Worm (Caenorhabditis elegans) whole organism, L4 larva: ENCODE measurements around the gene prx-14.

Experiments
- D1046.2 ChIP-seq: fragments of 200-800 bp; sonication (Bioruptor generic); IDR thresholded peaks from 2 replicates; pipeline ENCODE4 v1.3.6; 2022; ENCODE audit warnings: missing genetic modification characterization, missing compliant biosample characterization
- F10B5.3 ChIP-seq: sonication (generic microtip); optimal IDR thresholded peaks from 2 replicates; lab custom pipeline; 2016; ENCODE audit warnings: mild to moderate bottlenecking, missing genetic modification characterization, missing compliant biosample characterization
- F49E8.2 ChIP-seq: sonication (generic microtip); optimal IDR thresholded peaks from 2 replicates; lab custom pipeline; 2016; ENCODE audit warnings: missing compliant biosample characterization, mild to moderate bottlenecking, missing genetic modification characterization, borderline replicate concordance
- T26A8.4 ChIP-seq: fragments of 200-800 bp; sonication (Bioruptor generic); IDR thresholded peaks from 2 replicates; pipeline ENCODE4 v1.3.6; 2022; ENCODE audit warnings: missing genetic modification characterization, missing compliant biosample characterization
- Y105C5A.15 ChIP-seq: fragments of 200-800 bp; sonication (Bioruptor generic); IDR thresholded peaks from 2 replicates; pipeline ENCODE4 v1.3.6; 2022; ENCODE audit warnings: missing genetic modification characterization, missing compliant biosample characterization
- Y48G9A.11 ChIP-seq: fragments of 200-800 bp; sonication (Bioruptor generic); IDR thresholded peaks from 2 replicates; pipeline ENCODE4 v1.3.6; 2022; ENCODE audit warnings: missing genetic modification reagents, missing genetic modification characterization, missing compliant biosample characterization
- Y5F2A.4 ChIP-seq: fragments of 200-800 bp; sonication (Bioruptor generic); optimal IDR thresholded peaks from 2 replicates; lab custom pipeline; 2018; ENCODE audit warnings: mild to moderate bottlenecking, missing genetic modification characterization, missing compliant biosample characterization
- Y75B8A.6 ChIP-seq: fragments of 200-800 bp; sonication (Bioruptor generic); IDR thresholded peaks from 2 replicates; pipeline ENCODE4 v1.3.6; 2022; ENCODE audit warnings: missing genetic modification reagents, missing genetic modification characterization, missing compliant biosample characterization
- ZK546.5 ChIP-seq, 2 experiments: sonication (generic microtip); optimal IDR thresholded peaks; 2 replicates each; lab custom pipeline; 2017; ENCODE audit warnings: missing biosample characterization in 2 of 2, missing genetic modification characterization in 2 of 2
- aha-1 ChIP-seq: fragments of 150-350 bp; peaks from one replicate; lab custom pipeline; 2014; ENCODE audit warnings: missing biosample characterization, missing genetic modification characterization
- aly-2 ChIP-seq: sonication (generic microtip); optimal IDR thresholded peaks from 2 replicates; lab custom pipeline; 2018; ENCODE audit warnings: missing biosample characterization, missing genetic modification characterization
- ama-1 ChIP-seq: fragments of 150-350 bp; optimal IDR thresholded peaks from 2 replicates; lab custom pipeline; 2014; ENCODE audit warnings: inconsistent platforms, mixed read lengths
- arid-1 ChIP-seq: fragments of 200-800 bp; sonication (Bioruptor generic); conservative IDR thresholded peaks from 2 replicates; pipeline ENCODE4 v1.3.6; 2022; ENCODE audit warnings: missing genetic modification reagents, missing genetic modification characterization, missing compliant biosample characterization
- ceh-20 ChIP-seq: fragments of 200-800 bp; sonication (Bioruptor generic); IDR thresholded peaks from 2 replicates; pipeline ENCODE4 v1.3.6; 2022; ENCODE audit warnings: missing genetic modification reagents, missing genetic modification characterization, missing compliant biosample characterization
- ceh-28 ChIP-seq: fragments of 150-350 bp; optimal IDR thresholded peaks from 2 replicates; lab custom pipeline; 2014; ENCODE audit warnings: missing biosample characterization, missing genetic modification reagents, missing genetic modification characterization
- ceh-82 ChIP-seq: sonication (generic microtip); optimal IDR thresholded peaks from 2 replicates; lab custom pipeline; 2017; ENCODE audit warnings: missing biosample characterization, missing genetic modification characterization
- ctbp-1 ChIP-seq: fragments of 200-800 bp; sonication (Bioruptor generic); IDR thresholded peaks from 2 replicates; pipeline ENCODE4 v1.3.6; 2022; ENCODE audit warnings: missing genetic modification reagents, missing genetic modification characterization, missing compliant biosample characterization
- daf-12 ChIP-seq: fragments of 150-350 bp; optimal IDR thresholded peaks from 2 replicates; lab custom pipeline; 2014; ENCODE audit warnings: missing biosample characterization, missing genetic modification reagents, missing genetic modification characterization
- daf-19 ChIP-seq: fragments of 200-800 bp; sonication (Bioruptor generic); conservative IDR thresholded peaks from 2 replicates; pipeline ENCODE4 v1.3.6; 2022; ENCODE audit warnings: missing genetic modification characterization, missing compliant biosample characterization
- daf-8 ChIP-seq: fragments of 200-800 bp; sonication (Bioruptor generic); IDR thresholded peaks from 2 replicates; pipeline ENCODE4 v1.3.6; 2022; ENCODE audit warnings: missing genetic modification characterization, missing compliant biosample characterization
- dmd-6 ChIP-seq: fragments of 200-800 bp; sonication (Bioruptor generic); IDR thresholded peaks from 2 replicates; pipeline ENCODE4 v1.3.6; 2022; ENCODE audit warnings: missing genetic modification reagents, missing genetic modification characterization, missing compliant biosample characterization
- dmd-8 ChIP-seq: fragments of 200-800 bp; sonication (Bioruptor generic); IDR thresholded peaks from 2 replicates; pipeline ENCODE4 v1.3.6; 2022; ENCODE audit warnings: missing genetic modification characterization, missing compliant biosample characterization
- dmd-9 ChIP-seq: fragments of 200-800 bp; sonication (Bioruptor generic); IDR thresholded peaks from 2 replicates; pipeline ENCODE4 v1.3.6; 2022; ENCODE audit warnings: missing genetic modification reagents, missing genetic modification characterization, missing compliant biosample characterization
- dpl-1 ChIP-seq: fragments of 150-350 bp; optimal IDR thresholded peaks from 2 replicates; lab custom pipeline; 2014; ENCODE audit warnings: missing biosample characterization, missing genetic modification reagents, missing genetic modification characterization
- dve-1 ChIP-seq: sonication (generic microtip); optimal IDR thresholded peaks from 2 replicates; lab custom pipeline; 2017; ENCODE audit warnings: antibody characterized with exemption, mild to moderate bottlenecking, missing genetic modification characterization, missing compliant biosample characterization; ENCODE audit not compliant: insufficient read depth
- egl-43 ChIP-seq: fragments of 200-800 bp; sonication (Bioruptor generic); IDR thresholded peaks from 2 replicates; pipeline ENCODE4 v1.3.6; 2022; ENCODE audit warnings: missing genetic modification reagents, missing genetic modification characterization, missing compliant biosample characterization
- fkh-10 ChIP-seq: fragments of 150-350 bp; optimal IDR thresholded peaks from 2 replicates; lab custom pipeline; 2014; ENCODE audit warnings: missing biosample characterization, missing genetic modification reagents, missing genetic modification characterization
- gei-8 ChIP-seq: fragments of 200-800 bp; sonication (Bioruptor generic); optimal IDR thresholded peaks from 2 replicates; lab custom pipeline; 2018; ENCODE audit warnings: mild to moderate bottlenecking, missing genetic modification characterization, missing compliant biosample characterization
- hlh-30 ChIP-seq: sonication (generic microtip); optimal IDR thresholded peaks from 2 replicates; lab custom pipeline; 2017; ENCODE audit warnings: antibody characterized with exemption, mild to moderate bottlenecking, missing genetic modification characterization, missing compliant biosample characterization; ENCODE audit not compliant: insufficient read depth
- hmg-1.1 ChIP-seq: fragments of 200-800 bp; sonication (Bioruptor generic); IDR thresholded peaks from 2 replicates; pipeline ENCODE4 v1.3.6; 2022; ENCODE audit warnings: missing genetic modification reagents, missing genetic modification characterization, missing compliant biosample characterization
- lim-7 ChIP-seq: fragments of 200-800 bp; sonication (Bioruptor generic); IDR thresholded peaks from 2 replicates; pipeline ENCODE4 v1.3.6; 2022; ENCODE audit warnings: missing genetic modification characterization, missing compliant biosample characterization
- lin-15B ChIP-seq: fragments of 150-350 bp; sonication (generic microtip); optimal IDR thresholded peaks from 3 replicates; lab custom pipeline; 2014; ENCODE audit warnings: missing biosample characterization, missing genetic modification characterization
- lin-39 ChIP-seq: fragments of 150-350 bp; optimal IDR thresholded peaks from 2 replicates; lab custom pipeline; 2014; ENCODE audit warnings: missing biosample characterization, missing genetic modification reagents, missing genetic modification characterization
- lsy-2 ChIP-seq, 2 experiments: fragments of 150-350 bp in 1 of 2; sonication (generic microtip) in 1 of 2; optimal IDR thresholded peaks; 2 replicates each; lab custom pipeline; 2014 to 2017; ENCODE audit warnings: missing biosample characterization in 2 of 2, missing genetic modification characterization in 2 of 2
- madf-5 ChIP-seq, 2 experiments: fragments of 200-800 bp; sonication (Bioruptor generic); IDR thresholded peaks; 2 replicates each; pipeline ENCODE4 v1.3.6; 2022; ENCODE audit warnings: missing compliant biosample characterization in 2 of 2, missing genetic modification characterization in 2 of 2
- mxl-3 ChIP-seq: fragments of 200-800 bp; sonication (Bioruptor generic); optimal IDR thresholded peaks from 2 replicates; lab custom pipeline; 2018; ENCODE audit warnings: mild to moderate bottlenecking, missing genetic modification characterization, missing compliant biosample characterization
- nhr-11 ChIP-seq: fragments of 150-350 bp; optimal IDR thresholded peaks from 2 replicates; lab custom pipeline; 2014; ENCODE audit warnings: missing biosample characterization, missing genetic modification characterization
- nhr-111 ChIP-seq: fragments of 200-800 bp; sonication (Bioruptor generic); optimal IDR thresholded peaks from 2 replicates; lab custom pipeline; 2018; ENCODE audit warnings: mild to moderate bottlenecking, missing genetic modification characterization, missing compliant biosample characterization
- nhr-237 ChIP-seq: sonication (generic microtip); optimal IDR thresholded peaks from 2 replicates; lab custom pipeline; 2017; ENCODE audit warnings: missing biosample characterization, missing genetic modification characterization
- nhr-28 ChIP-seq: fragments of 150-350 bp; optimal IDR thresholded peaks from 2 replicates; lab custom pipeline; 2014; ENCODE audit warnings: missing biosample characterization, missing genetic modification characterization
- nhr-41 ChIP-seq: fragments of 200-800 bp; sonication (Bioruptor generic); IDR thresholded peaks from 2 replicates; pipeline ENCODE4 v1.3.6; 2022; ENCODE audit warnings: missing genetic modification reagents, missing genetic modification characterization, missing compliant biosample characterization
- nhr-76 ChIP-seq: fragments of 150-350 bp; optimal IDR thresholded peaks from 2 replicates; lab custom pipeline; 2014; ENCODE audit warnings: missing biosample characterization, missing genetic modification characterization
- php-3 ChIP-seq: fragments of 200-800 bp; sonication (Bioruptor generic); IDR thresholded peaks from 2 replicates; pipeline ENCODE4 v1.3.6; 2022; ENCODE audit warnings: missing genetic modification reagents, missing genetic modification characterization, missing compliant biosample characterization
- pqm-1 ChIP-seq: sonication (generic microtip); optimal IDR thresholded peaks from 2 replicates; lab custom pipeline; 2017; ENCODE audit warnings: missing biosample characterization, missing genetic modification characterization
- sdz-12 ChIP-seq: fragments of 200-800 bp; sonication (Bioruptor generic); optimal IDR thresholded peaks from 2 replicates; lab custom pipeline; 2018; ENCODE audit warnings: mild to moderate bottlenecking, missing genetic modification characterization, missing compliant biosample characterization
- skn-1 ChIP-seq: fragments of 150-350 bp; optimal IDR thresholded peaks from 2 replicates; lab custom pipeline; 2014; ENCODE audit warnings: missing biosample characterization, missing genetic modification characterization
- snpc-1.2 ChIP-seq: fragments of 200-800 bp; sonication (Bioruptor generic); IDR thresholded peaks from 2 replicates; pipeline ENCODE4 v1.3.6; 2022; ENCODE audit warnings: missing genetic modification reagents, missing genetic modification characterization, missing compliant biosample characterization
- snpc-4 ChIP-seq: fragments of 150-350 bp; optimal IDR thresholded peaks from 2 replicates; lab custom pipeline; 2014; ENCODE audit warnings: missing biosample characterization, missing genetic modification characterization
- zag-1 ChIP-seq: fragments of 150-350 bp; optimal IDR thresholded peaks from 2 replicates; lab custom pipeline; 2014; ENCODE audit warnings: missing biosample characterization, missing genetic modification characterization
- zfp-2 ChIP-seq: sonication (generic microtip); optimal IDR thresholded peaks from 2 replicates; lab custom pipeline; 2016; ENCODE audit warnings: mild to moderate bottlenecking, missing genetic modification characterization, missing compliant biosample characterization
- zfp-3 ChIP-seq: fragments of 200-800 bp; sonication (Bioruptor generic); conservative IDR thresholded peaks from 2 replicates; pipeline ENCODE4 v1.3.6; 2022; ENCODE audit warnings: missing genetic modification reagents, missing genetic modification characterization, missing compliant biosample characterization
- ztf-7 ChIP-seq: fragments of 150-350 bp; optimal IDR thresholded peaks from 2 replicates; lab custom pipeline; 2014; ENCODE audit warnings: missing biosample characterization, missing genetic modification characterization

prx-14 gene

ce11 chrIV:11148788-11149366 lies 34.1 kb upstream of the prx-14 start:
- TF ChIP-seq gei-8: no peak
- no peak for TF ChIP-seq lin-15B (tag; lab: Kevin White, UChicago)
- no peak for TF ChIP-seq ceh-28 (tag; lab: Kevin White, UChicago)
- no peak for TF ChIP-seq Y5F2A.4 (GFP tag; lab: Kevin White, UChicago)
- peak; percentile 38; the same call in 1 of the 2 replicates for TF ChIP-seq php-3 (GFP tag; lab: Robert Waterston, UW)
- no peak for TF ChIP-seq zfp-2
- no peak for TF ChIP-seq aly-2
- no peak for TF ChIP-seq zag-1 (tag; lab: Kevin White, UChicago)
- peak; percentile 17 for TF ChIP-seq dpl-1 (GFP tag; lab: Kevin White, UChicago)
- no peak for TF ChIP-seq zfp-3
- TF ChIP-seq D1046.2 (GFP tag; lab: Robert Waterston, UW): no peak
- TF ChIP-seq lim-7: no peak
- no peak for TF ChIP-seq F49E8.2 (tag; lab: Kevin White, UChicago)
- no peak for TF ChIP-seq fkh-10 (GFP tag; lab: Kevin White, UChicago)
- no peak for TF ChIP-seq hmg-1.1 (GFP tag; lab: Robert Waterston, UW)
- no peak for TF ChIP-seq ztf-7 (tag; lab: Kevin White, UChicago)
- TF ChIP-seq aha-1: peak; percentile 8
- no peak for TF ChIP-seq F10B5.3 (tag; lab: Kevin White, UChicago)
- TF ChIP-seq dmd-8 (GFP tag; lab: Robert Waterston, UW): no peak
- TF ChIP-seq ceh-20: no peak
- peak; percentile 16 for TF ChIP-seq dve-1
- peak; percentile 49 for TF ChIP-seq hlh-30 (tag; lab: Kevin White, UChicago)
- TF ChIP-seq Y48G9A.11 (GFP tag; lab: Robert Waterston, UW): no peak
- no peak for TF ChIP-seq ctbp-1 (GFP tag; lab: Robert Waterston, UW)
- no peak for TF ChIP-seq nhr-111 (GFP tag; lab: Kevin White, UChicago)
- TF ChIP-seq T26A8.4 (GFP tag; lab: Robert Waterston, UW): no peak
- peak; percentile 4 for TF ChIP-seq nhr-28 (tag; lab: Kevin White, UChicago)
- TF ChIP-seq daf-19 (GFP tag; lab: Robert Waterston, UW): no peak
- TF ChIP-seq nhr-41 (GFP tag; lab: Robert Waterston, UW): no peak
- no peak for TF ChIP-seq ama-1 (lab: Kevin White, UChicago)
- TF ChIP-seq dmd-9 (GFP tag; lab: Robert Waterston, UW): no peak
- no peak for TF ChIP-seq ceh-82 (tag; lab: Kevin White, UChicago)
- TF ChIP-seq snpc-4 (tag; lab: Kevin White, UChicago): no peak
- TF ChIP-seq pqm-1: no peak
- TF ChIP-seq snpc-1.2: 0 out of 2 replicates have a peak, but pooled peaks have one; percentile 10
- peak; percentile 59 for TF ChIP-seq dmd-6 (GFP tag; lab: Robert Waterston, UW)
- no peak for TF ChIP-seq skn-1 (tag; lab: Kevin White, UChicago)
- no peak for TF ChIP-seq sdz-12
- no peak for TF ChIP-seq nhr-76 (tag; lab: Kevin White, UChicago)
- TF ChIP-seq daf-8 (GFP tag; lab: Robert Waterston, UW): no peak
- TF ChIP-seq nhr-237 (tag; lab: Kevin White, UChicago): no peak
- no peak for TF ChIP-seq nhr-11 (tag; lab: Kevin White, UChicago)
- TF ChIP-seq ZK546.5 (tag; optimal IDR thresholded peaks at IDR 0.05; lab: Kevin White, UChicago): no peak
- TF ChIP-seq madf-5 (GFP tag; IDR thresholded peaks at IDR 0.05; lab: Robert Waterston, UW): no peak
- peak in 1 of 2 experiments; percentile 40 for TF ChIP-seq lsy-2 (tag; optimal IDR thresholded peaks at IDR 0.05; lab: Kevin White, UChicago)
- TF ChIP-seq daf-12 (tag; lab: Kevin White, UChicago): no peak
- no peak for TF ChIP-seq Y75B8A.6
- TF ChIP-seq arid-1 (GFP tag; lab: Robert Waterston, UW): no peak
- TF ChIP-seq lin-39 (tag; lab: Kevin White, UChicago): no peak
- no peak for TF ChIP-seq Y105C5A.15 (GFP tag; lab: Robert Waterston, UW)
- TF ChIP-seq egl-43 (GFP tag; lab: Robert Waterston, UW): no peak; the same call in 1 of the 2 replicates
- peak; percentile 84 for TF ChIP-seq mxl-3 (GFP tag; lab: Kevin White, UChicago)
